Worm (Caenorhabditis elegans) whole organism, L4/young adult: ENCODE results near the gene str-129.

ENCODE experiments used
- W03F9.2 ChIP-seq: fragments of 150-350 bp; optimal IDR thresholded peaks from 2 replicates; lab custom pipeline; 2014; ENCODE audit warnings: missing biosample characterization, missing genetic modification characterization
- him-1 ChIP-seq: sonication (generic microtip); optimal IDR thresholded peaks from 2 replicates; lab custom pipeline; 2016; ENCODE audit warnings: missing genotype, missing genetic modification reagents, missing genetic modification characterization, missing compliant biosample characterization

- TF ChIP-seq him-1 (tag; lab: Kevin White, UChicago), result no peak
- no peak for TF ChIP-seq W03F9.2 (tag; lab: Kevin White, UChicago)
These were observed 39.3 kb upstream of the str-129 start for ce11 chrV:8131628-8132027.
